Fruit fly (Drosophila melanogaster) whole organism, embryonic: ENCODE data around the gene CG45073.
A peak's percentile ranks its signal among the peaks of the same experiment; 100 is the strongest.

ENCODE experiments used
- Bgb ChIP-seq: fragments of 200-800 bp; sonication (Bioruptor generic); IDR thresholded peaks from 2 replicates; pipeline ENCODE4 v1.3.6; 2022; ENCODE audit warnings: missing biosample characterization, missing genetic modification characterization; ENCODE audit not compliant: partially characterized antibody
- CG10543 ChIP-seq: fragments of 200-800 bp; sonication (Bioruptor generic); optimal IDR thresholded peaks from 3 replicates; lab custom pipeline; 2017; ENCODE audit warnings: missing biosample characterization, mild to moderate bottlenecking, missing genetic modification characterization, moderate library complexity
- CG11456 ChIP-seq: fragments of 200-800 bp; sonication (Bioruptor generic); IDR thresholded peaks from 3 replicates; pipeline ENCODE4 v1.3.6; 2022; ENCODE audit warnings: missing biosample characterization, missing genetic modification characterization
- CG11695 ChIP-seq: fragments of 200-800 bp; sonication (Bioruptor generic); IDR thresholded peaks from 3 replicates; pipeline ENCODE4 v1.3.6; 2022; ENCODE audit warnings: missing biosample characterization, missing genetic modification characterization
- CG1233 ChIP-seq: fragments of 200-800 bp; sonication (Bioruptor generic); optimal IDR thresholded peaks from 4 replicates; lab custom pipeline; 2018; ENCODE audit warnings: missing biosample characterization, mild to moderate bottlenecking, missing genetic modification characterization
- CG12769 ChIP-seq: fragments of 200-800 bp; sonication (Bioruptor generic); optimal IDR thresholded peaks from 2 replicates; lab custom pipeline; 2019; ENCODE audit warnings: missing biosample characterization, mild to moderate bottlenecking, missing genetic modification characterization, moderate library complexity
- CG13296 ChIP-seq: fragments of 200-800 bp; sonication (Bioruptor generic); optimal IDR thresholded peaks from 3 replicates; lab custom pipeline; 2018; ENCODE audit warnings: missing biosample characterization, mild to moderate bottlenecking, missing genetic modification characterization
- CG1792 ChIP-seq: fragments of 200-800 bp; sonication (Bioruptor generic); optimal IDR thresholded peaks from 2 replicates; lab custom pipeline; 2016; ENCODE audit warnings: missing biosample characterization, missing genetic modification characterization
- CG4360 ChIP-seq: fragments of 200-800 bp; sonication (Bioruptor generic); IDR thresholded peaks from 2 replicates; pipeline ENCODE4 v1.3.6; 2022; ENCODE audit warnings: missing biosample characterization, missing genetic modification characterization
- CG6765 ChIP-seq: fragments of 200-800 bp; sonication (Bioruptor generic); optimal IDR thresholded peaks from 3 replicates; lab custom pipeline; 2017; ENCODE audit warnings: missing biosample characterization, mild to moderate bottlenecking, missing genetic modification characterization
- CG6813 ChIP-seq: fragments of 200-800 bp; sonication (Bioruptor generic); optimal IDR thresholded peaks from 2 replicates; lab custom pipeline; 2017; ENCODE audit warnings: missing biosample characterization, missing genetic modification characterization, mild to moderate bottlenecking, moderate library complexity, missing genetic modification reagents
- CG7357 ChIP-seq: fragments of 200-800 bp; sonication (Bioruptor generic); IDR thresholded peaks from 3 replicates; pipeline ENCODE4 v1.3.6; 2022; ENCODE audit warnings: missing biosample characterization, missing genetic modification characterization
- CG8281 ChIP-seq: fragments of 200-800 bp; sonication (Bioruptor generic); optimal IDR thresholded peaks from 2 replicates; lab custom pipeline; 2018; ENCODE audit warnings: missing biosample characterization, mild to moderate bottlenecking, missing genetic modification characterization, moderate library complexity
- CG8290 ChIP-seq, 3 experiments: fragments of 200-800 bp; sonication (Bioruptor generic); optimal IDR thresholded peaks; 2 replicates each; lab custom pipeline; 2016 to 2019; ENCODE audit warnings: missing biosample characterization in 3 of 3, missing genetic modification characterization in 3 of 3, mild to moderate bottlenecking in 2 of 3, moderate library complexity in 1 of 3
- CG9932 ChIP-seq: fragments of 200-800 bp; sonication (Bioruptor generic); IDR thresholded peaks from 2 replicates; pipeline ENCODE4 v1.3.6; 2022; ENCODE audit warnings: missing biosample characterization, missing genetic modification characterization
- Dfd ChIP-seq, 2 experiments: fragments of >200 bp; optimal IDR thresholded peaks; 2 replicates each; lab custom pipeline; 2017; ENCODE audit warnings: missing biosample characterization in 2 of 2, missing genetic modification characterization in 2 of 2
- Ets65A ChIP-seq: fragments of 200-800 bp; sonication (Bioruptor generic); peaks from one replicate; lab custom pipeline; 2016; ENCODE audit warnings: missing biosample characterization, missing genetic modification characterization
- GATAe ChIP-seq: fragments of 200-800 bp; sonication (Bioruptor generic); conservative IDR thresholded peaks from 2 replicates; pipeline ENCODE4 v1.3.6; 2022; ENCODE audit warnings: missing biosample characterization, missing genetic modification characterization
- Hmx ChIP-seq: fragments of 200-800 bp; sonication (Bioruptor generic); optimal IDR thresholded peaks from 2 replicates; lab custom pipeline; 2016; ENCODE audit warnings: missing biosample characterization, missing genetic modification characterization
- Hr78 ChIP-seq, 2 experiments: fragments of 200-800 bp in 1 of 2; fragments of >200 bp in 1 of 2; sonication (Bioruptor generic) in 1 of 2; optimal IDR thresholded peaks; 2 replicates each; lab custom pipeline; 2017 to 2019; ENCODE audit warnings: missing biosample characterization in 2 of 2, missing genetic modification characterization in 2 of 2, mild to moderate bottlenecking in 1 of 2, moderate library complexity in 1 of 2
- Lpt ChIP-seq: fragments of >200 bp; optimal IDR thresholded peaks from 2 replicates; lab custom pipeline; 2018; ENCODE audit warnings: missing biosample characterization, missing genetic modification characterization
- NC2α ChIP-seq: fragments of 200-800 bp; sonication (Bioruptor generic); optimal IDR thresholded peaks from 2 replicates; lab custom pipeline; 2016; ENCODE audit warnings: missing biosample characterization, missing genetic modification characterization
- NK7.1 ChIP-seq: fragments of 200-800 bp; sonication (Bioruptor generic); optimal IDR thresholded peaks from 3 replicates; lab custom pipeline; 2016; ENCODE audit warnings: missing biosample characterization, missing genetic modification characterization
- Pdp1 ChIP-seq, 2 experiments: fragments of 200-800 bp; sonication (Bioruptor generic); optimal IDR thresholded peaks; 3 replicates each; lab custom pipeline; 2016; ENCODE audit warnings: missing biosample characterization in 2 of 2, missing genetic modification characterization in 2 of 2, mild to moderate bottlenecking in 1 of 2, moderate library complexity in 1 of 2
- Ssrp ChIP-seq: fragments of 200-800 bp; sonication (Bioruptor generic); optimal IDR thresholded peaks from 2 replicates; lab custom pipeline; 2018; ENCODE audit warnings: missing biosample characterization, mild to moderate bottlenecking, missing genetic modification characterization, moderate library complexity
- Taf1 ChIP-seq: fragments of 200-800 bp; sonication (Bioruptor generic); IDR thresholded peaks from 2 replicates; pipeline ENCODE4 v1.3.6; 2022; ENCODE audit warnings: missing biosample characterization, missing genetic modification characterization
- aop ChIP-seq: fragments of 200-800 bp; sonication (Bioruptor generic); IDR thresholded peaks from 2 replicates; pipeline ENCODE4 v1.3.6; 2022; ENCODE audit warnings: missing biosample characterization, missing genetic modification characterization
- cg ChIP-seq: fragments of 200-800 bp; sonication (Bioruptor generic); optimal IDR thresholded peaks from 3 replicates; lab custom pipeline; 2019; ENCODE audit warnings: missing biosample characterization, mild to moderate bottlenecking, missing genetic modification characterization, moderate library complexity
- crp ChIP-seq, 2 experiments: fragments of 200-800 bp; sonication (Bioruptor generic); optimal IDR thresholded peaks; 2 replicates in 1 of 2; 3 replicates in 1 of 2; lab custom pipeline; 2017; ENCODE audit warnings: missing biosample characterization in 2 of 2, missing genetic modification characterization in 2 of 2, mild to moderate bottlenecking in 1 of 2, moderate library complexity in 1 of 2
- esg ChIP-seq: fragments of 200-800 bp; sonication (Bioruptor generic); conservative IDR thresholded peaks from 2 replicates; pipeline ENCODE4 v1.3.6; 2022; ENCODE audit warnings: missing biosample characterization, missing genetic modification characterization
- exex ChIP-seq: fragments of 200-800 bp; sonication (Bioruptor generic); optimal IDR thresholded peaks from 4 replicates; lab custom pipeline; 2018; ENCODE audit warnings: missing biosample characterization, mild to moderate bottlenecking, missing genetic modification characterization, moderate library complexity
- fd3F ChIP-seq: fragments of 200-800 bp; sonication (Bioruptor generic); optimal IDR thresholded peaks from 2 replicates; lab custom pipeline; 2018; ENCODE audit warnings: missing biosample characterization, mild to moderate bottlenecking, missing genetic modification characterization, moderate library complexity
- fd64A ChIP-seq: fragments of 200-800 bp; sonication (Bioruptor generic); optimal IDR thresholded peaks from 3 replicates; lab custom pipeline; 2018; ENCODE audit warnings: missing biosample characterization, mild to moderate bottlenecking, missing genetic modification characterization
- gcm ChIP-seq: fragments of 200-800 bp; sonication (Bioruptor generic); optimal IDR thresholded peaks from 2 replicates; lab custom pipeline; 2019; ENCODE audit warnings: missing biosample characterization, mild to moderate bottlenecking, missing genetic modification characterization, moderate library complexity
- ken ChIP-seq: fragments of 200-800 bp; sonication (Bioruptor generic); IDR thresholded peaks from 3 replicates; pipeline ENCODE4 v1.3.6; 2022; ENCODE audit warnings: missing biosample characterization, missing genetic modification characterization
- nau ChIP-seq: fragments of 200-800 bp; sonication (Bioruptor generic); optimal IDR thresholded peaks from 3 replicates; lab custom pipeline; 2017; ENCODE audit warnings: missing biosample characterization, mild to moderate bottlenecking, missing genetic modification characterization, missing genetic modification reagents
- nerfin-2 ChIP-seq: fragments of 200-800 bp; sonication (Bioruptor generic); IDR thresholded peaks from 2 replicates; pipeline ENCODE4 v1.3.6; 2022; ENCODE audit warnings: missing biosample characterization, missing genetic modification characterization; ENCODE audit not compliant: partially characterized antibody
- pzg ChIP-seq: fragments of 200-800 bp; sonication (Bioruptor generic); optimal IDR thresholded peaks from 3 replicates; lab custom pipeline; 2018; ENCODE audit warnings: missing biosample characterization, mild to moderate bottlenecking, missing genetic modification characterization, moderate library complexity
- salm ChIP-seq: fragments of 200-800 bp; sonication (Bioruptor generic); optimal IDR thresholded peaks from 2 replicates; lab custom pipeline; 2018; ENCODE audit warnings: missing biosample characterization, mild to moderate bottlenecking, missing genetic modification characterization
- seq ChIP-seq: fragments of 200-800 bp; sonication (Bioruptor generic); IDR thresholded peaks from 2 replicates; pipeline ENCODE4 v1.3.6; 2022; ENCODE audit warnings: missing biosample characterization, missing genetic modification characterization
- sr ChIP-seq: fragments of 200-800 bp; sonication (Bioruptor generic); IDR thresholded peaks from 3 replicates; pipeline ENCODE4 v1.3.6; 2022; ENCODE audit warnings: missing biosample characterization, missing genetic modification characterization
- zfh2 ChIP-seq: fragments of 200-800 bp; sonication (Bioruptor generic); optimal IDR thresholded peaks from 2 replicates; lab custom pipeline; 2016; ENCODE audit warnings: missing biosample characterization, missing genetic modification characterization

The CG45073 gene

dm6 chr3R:30114286-30114803, 10.2 kb downstream of the CG45073 start (continued):
- TF ChIP-seq Hmx (GFP tag; lab: Kevin White, UChicago) (no peak), CG4360 (no peak), fd64A (GFP tag; lab: Kevin White, UChicago) (no peak), CG8290 (GFP tag; optimal IDR thresholded peaks at IDR 0.05; lab: Kevin White, UChicago) (no peak), CG8290 (tag; optimal IDR thresholded peaks at IDR 0.05; lab: Kevin White, UChicago) (peak in 1 of 2 experiments; percentile 8), CG10543 (GFP tag; lab: Kevin White, UChicago) (peak; percentile 21), Lpt (no peak), NK7.1 (GFP tag; lab: Kevin White, UChicago) (no peak), CG8281 (no peak)

- TF ChIP-seq esg (no peak), nerfin-2 (GFP tag; lab: Robert Waterston, UW) (no peak), sr (peak; percentile 80), cg (GFP tag; lab: Kevin White, UChicago) (peak; percentile 15), gcm (GFP tag; lab: Kevin White, UChicago) (peak; percentile 8), Pdp1 (GFP tag; optimal IDR thresholded peaks at IDR 0.05; lab: Kevin White, UChicago) (peak in 1 of 2 experiments; percentile 77), CG10543 (GFP tag; lab: Kevin White, UChicago) (peak; percentile 37), CG1233 (GFP tag; lab: Kevin White, UChicago) (no peak), CG9932 (GFP tag; lab: Robert Waterston, UW) (0 out of 2 replicates have a peak, but pooled peaks have one; percentile 28), CG12769 (tag; lab: Kevin White, UChicago) (peak; percentile 71), Hr78 (GFP tag; optimal IDR thresholded peaks at IDR 0.05; lab: Kevin White, UChicago) (peak in 1 of 2 experiments; percentile 85), CG1792 (GFP tag; lab: Kevin White, UChicago) (no peak), CG7357 (GFP tag; lab: Robert Waterston, UW) (no peak), CG6765 (GFP tag; lab: Kevin White, UChicago) (no peak), salm (tag; lab: Kevin White, UChicago) (no peak), nau (peak; percentile 49)
Observed at dm6 chr3R:30110959-30111358, 13.6 kb downstream of the CG45073 start.

- TF ChIP-seq Bgb (GFP tag; lab: Robert Waterston, UW) (no peak), Ets65A (GFP tag; lab: Kevin White, UChicago) (peak; percentile 54), GATAe (no peak), ken (GFP tag; lab: Robert Waterston, UW) (no peak), Dfd (GFP tag; optimal IDR thresholded peaks at IDR 0.05; lab: Kevin White, UChicago) (peak in 1 of 2 experiments; percentile 65), CG13296 (GFP tag; lab: Kevin White, UChicago) (no peak), NC2α (GFP tag; lab: Kevin White, UChicago) (no peak), aop (GFP tag; lab: Robert Waterston, UW) (no peak), Taf1 (GFP tag; lab: Robert Waterston, UW) (no peak), pzg (GFP tag; lab: Kevin White, UChicago) (no peak), CG11456 (GFP tag; lab: Robert Waterston, UW) (0 out of 3 replicates have a peak, but pooled peaks have one; percentile 36), crp (GFP tag; optimal IDR thresholded peaks at IDR 0.05; lab: Kevin White, UChicago) (no peak), fd3F (GFP tag; lab: Kevin White, UChicago) (no peak), CG11695 (GFP tag; lab: Robert Waterston, UW) (no peak), Ssrp (tag; lab: Kevin White, UChicago) (no peak), exex (tag; lab: Kevin White, UChicago) (no peak), seq (GFP tag; lab: Robert Waterston, UW) (no peak), zfh2 (GFP tag; lab: Kevin White, UChicago) (no peak), CG6813 (GFP tag; lab: Kevin White, UChicago) (no peak)
- TF ChIP-seq, all 482 proteins: peak for 3
Observed at dm6 chr3R:30109380-30109779, 15.2 kb downstream of the CG45073 start.
